Worm (Caenorhabditis elegans) whole organism, young adult: ENCODE measurements around the gene F57B1.5.

ENCODE experiments used
- B0336.3 ChIP-seq: fragments of 200-800 bp; sonication (Bioruptor generic); IDR thresholded peaks from 2 replicates; pipeline ENCODE4 v1.3.6; 2022; ENCODE audit warnings: missing genetic modification characterization, missing compliant biosample characterization
- F10E7.11 ChIP-seq: sonication (generic microtip); optimal IDR thresholded peaks from 2 replicates; lab custom pipeline; 2017; ENCODE audit warnings: mild to moderate bottlenecking, missing genetic modification characterization, moderate library complexity, missing compliant biosample characterization
- F39B2.1 ChIP-seq: fragments of 200-800 bp; sonication (Bioruptor generic); IDR thresholded peaks from 2 replicates; pipeline ENCODE4 v1.3.6; 2022; ENCODE audit warnings: missing genetic modification reagents, missing genetic modification characterization, missing compliant biosample characterization
- T26A5.8 ChIP-seq: sonication (generic microtip); optimal IDR thresholded peaks from 2 replicates; lab custom pipeline; 2016; ENCODE audit warnings: missing genetic modification characterization, missing compliant biosample characterization
- Y79H2A.3 ChIP-seq: fragments of 200-800 bp; sonication (Bioruptor generic); conservative IDR thresholded peaks from 2 replicates; pipeline ENCODE4 v1.3.6; 2022; ENCODE audit warnings: missing genetic modification reagents, missing genetic modification characterization, missing compliant biosample characterization
- ama-1 ChIP-seq, 3 experiments: fragments of 150-350 bp in 1 of 3; sonication (generic microtip) in 2 of 3; optimal IDR thresholded peaks; 2 replicates each; lab custom pipeline; 2014 to 2018; ENCODE audit warnings: missing biosample characterization in 2 of 3, missing genetic modification characterization in 2 of 3, missing genetic modification reagents in 2 of 3
- cebp-2 ChIP-seq: fragments of 200-800 bp; sonication (Bioruptor generic); IDR thresholded peaks from 2 replicates; pipeline ENCODE4 v1.3.6; 2022; ENCODE audit warnings: missing genetic modification characterization, missing compliant biosample characterization
- egl-44 ChIP-seq: fragments of 200-800 bp; sonication (Bioruptor generic); IDR thresholded peaks from 2 replicates; pipeline ENCODE4 v1.3.6; 2022; ENCODE audit warnings: missing genetic modification reagents, missing genetic modification characterization, missing compliant biosample characterization
- let-526 ChIP-seq: fragments of 200-800 bp; sonication (Bioruptor generic); IDR thresholded peaks from 2 replicates; pipeline ENCODE4 v1.3.6; 2022; ENCODE audit warnings: missing genetic modification reagents, missing genetic modification characterization, missing compliant biosample characterization
- let-607 ChIP-seq, 2 experiments: fragments of 200-800 bp in 1 of 2; sonication (Bioruptor generic) in 1 of 2; sonication (generic microtip) in 1 of 2; optimal IDR thresholded peaks; 2 replicates each; lab custom pipeline; 2016 to 2018; ENCODE audit warnings: mild to moderate bottlenecking in 2 of 2, missing compliant biosample characterization in 2 of 2, missing genetic modification characterization in 2 of 2, moderate library complexity in 2 of 2, missing genotype in 1 of 2
- mel-28 ChIP-seq: sonication (generic microtip); optimal IDR thresholded peaks from 2 replicates; lab custom pipeline; 2016; ENCODE audit warnings: borderline replicate concordance, mild to moderate bottlenecking, missing genetic modification characterization, missing compliant biosample characterization
- nfya-2 ChIP-seq: fragments of 200-800 bp; sonication (Bioruptor generic); IDR thresholded peaks from 2 replicates; pipeline ENCODE4 v1.3.6; 2022; ENCODE audit warnings: missing genetic modification reagents, missing genetic modification characterization, missing compliant biosample characterization
- rcor-1 ChIP-seq: fragments of 200-800 bp; sonication (Bioruptor generic); IDR thresholded peaks from 2 replicates; pipeline ENCODE4 v1.3.6; 2022; ENCODE audit warnings: missing genetic modification reagents, missing genetic modification characterization, missing compliant biosample characterization
- ztf-18 ChIP-seq: sonication (generic microtip); optimal IDR thresholded peaks from 2 replicates; lab custom pipeline; 2016; ENCODE audit warnings: missing genotype, mild to moderate bottlenecking, missing genetic modification characterization, missing compliant biosample characterization

ce11 chrV:13200609-13201008 lies 6.9 kb upstream of the F57B1.5 start:
- TF ChIP-seq cebp-2 (GFP tag; lab: Robert Waterston, UW), result no peak
- TF ChIP-seq ama-1 (optimal IDR thresholded peaks at IDR 0.05; lab: Kevin White, UChicago), result no peak
- no peak for TF ChIP-seq ama-1 (GFP tag; optimal IDR thresholded peaks at IDR 0.05; lab: Kevin White, UChicago)
- no peak for TF ChIP-seq Y79H2A.3
- TF ChIP-seq let-607 (tag; optimal IDR thresholded peaks at IDR 0.05; lab: Kevin White, UChicago), result no peak
- no peak for TF ChIP-seq rcor-1 (GFP tag; lab: Robert Waterston, UW)
- TF ChIP-seq F39B2.1 (GFP tag; lab: Robert Waterston, UW), result no peak
- TF ChIP-seq let-526, result no peak
- TF ChIP-seq egl-44, result no peak
- TF ChIP-seq F10E7.11 (tag; lab: Kevin White, UChicago), result no peak
- TF ChIP-seq B0336.3 (GFP tag; lab: Robert Waterston, UW), result no peak
- no peak for TF ChIP-seq mel-28 (tag; lab: Kevin White, UChicago)
- no peak for TF ChIP-seq nfya-2
- TF ChIP-seq ztf-18 (tag; lab: Kevin White, UChicago), result no peak
- TF ChIP-seq T26A5.8 (tag; lab: Kevin White, UChicago), result no peak
